Worm (Caenorhabditis elegans) whole organism, L3 larva: ENCODE measurements around the gene T07D4.2.

Experiments
- R02D3.7 ChIP-seq: fragments of 150-350 bp; optimal IDR thresholded peaks from 2 replicates; lab custom pipeline; 2014; ENCODE audit warnings: missing biosample characterization, missing genetic modification characterization
- ZK546.5 ChIP-seq: sonication (generic microtip); optimal IDR thresholded peaks from 2 replicates; lab custom pipeline; 2017; ENCODE audit warnings: missing biosample characterization, missing genetic modification characterization
- daf-12 ChIP-seq: fragments of 150-350 bp; optimal IDR thresholded peaks from 2 replicates; lab custom pipeline; 2014; ENCODE audit warnings: missing biosample characterization, missing genetic modification reagents, missing genetic modification characterization
- elt-2 ChIP-seq: sonication (generic microtip); optimal IDR thresholded peaks from 2 replicates; lab custom pipeline; 2016; ENCODE audit warnings: missing genetic modification reagents, mild to moderate bottlenecking, missing genetic modification characterization, missing compliant biosample characterization
- eor-1 ChIP-seq, 2 experiments: fragments of 150-350 bp; optimal IDR thresholded peaks; 2 replicates each; lab custom pipeline; 2014 to 2018; ENCODE audit warnings: missing biosample characterization in 2 of 2, missing genetic modification characterization in 2 of 2
- jun-1 ChIP-seq: fragments of 150-350 bp; optimal IDR thresholded peaks from 2 replicates; lab custom pipeline; 2014; ENCODE audit warnings: missing biosample characterization, missing genetic modification reagents, missing genetic modification characterization
- nhr-25 ChIP-seq: sonication (generic microtip); optimal IDR thresholded peaks from 2 replicates; lab custom pipeline; 2017; ENCODE audit warnings: missing biosample characterization, missing genetic modification characterization
- pqm-1 ChIP-seq: fragments of 150-350 bp; optimal IDR thresholded peaks from 2 replicates; lab custom pipeline; 2017; ENCODE audit warnings: missing biosample characterization, missing genetic modification characterization, inconsistent platforms
- snpc-4 ChIP-seq: fragments of 150-350 bp; optimal IDR thresholded peaks from 2 replicates; lab custom pipeline; 2014; ENCODE audit warnings: missing biosample characterization, missing genetic modification characterization
- tbx-2 ChIP-seq: sonication (generic microtip); optimal IDR thresholded peaks from 2 replicates; lab custom pipeline; 2016; ENCODE audit warnings: mild to moderate bottlenecking, missing genetic modification characterization, missing compliant biosample characterization
- unc-39 ChIP-seq: sonication (generic microtip); optimal IDR thresholded peaks from 4 replicates; lab custom pipeline; 2017; ENCODE audit warnings: missing biosample characterization, missing genetic modification characterization
- unc-62 ChIP-seq: fragments of 150-350 bp; sonication (generic microtip); optimal IDR thresholded peaks from 4 replicates; lab custom pipeline; 2014; ENCODE audit warnings: missing biosample characterization, missing genetic modification reagents, missing genetic modification characterization
- ztf-4 ChIP-seq: fragments of 150-350 bp; optimal IDR thresholded peaks from 2 replicates; lab custom pipeline; 2014; ENCODE audit warnings: missing biosample characterization, missing genetic modification characterization

ce11 chrII:8853238-8853637, 20.5 kb downstream of the T07D4.2 start:
- TF ChIP-seq pqm-1 (tag; lab: Kevin White, UChicago) (no peak), ztf-4 (tag; lab: Kevin White, UChicago) (no peak), elt-2 (no peak), eor-1 (tag; optimal IDR thresholded peaks at IDR 0.05; lab: Kevin White, UChicago) (no peak), jun-1 (no peak), unc-62 (no peak), unc-39 (tag; lab: Kevin White, UChicago) (no peak), nhr-25 (no peak), snpc-4 (tag; lab: Kevin White, UChicago) (no peak), tbx-2 (tag; lab: Kevin White, UChicago) (no peak), R02D3.7 (no peak), daf-12 (no peak), ZK546.5 (tag; lab: Kevin White, UChicago) (no peak)
